Worm (Caenorhabditis elegans): ENCODE results near the gene F56C3.4.

Gene F56C3.4

ce11 chrX:1344321-1344720 lies 16.2 kb downstream of the F56C3.4 start, which contains the start of gene ins-39:
Gene ins-39 (minus strand): TSS chrX:1344421.
- TF ChIP-seq ceh-13 (GFP tag; optimal IDR thresholded peaks at IDR 0.05) (no peak), B0310.2 (tag; optimal IDR thresholded peaks at IDR 0.05) (no peak), hmbx-1 (tag; optimal IDR thresholded peaks at IDR 0.05) (no peak), sea-1 (GFP tag; conservative IDR thresholded peaks at IDR 0.05) (no peak), tbx-11 (GFP tag; IDR thresholded peaks at IDR 0.05) (no peak), scrt-1 (GFP tag; IDR thresholded peaks at IDR 0.05) (no peak)

- TF ChIP-seq pes-1 (GFP tag; IDR thresholded peaks at IDR 0.05) (no peak), hmbx-1 (tag; optimal IDR thresholded peaks at IDR 0.05) (no peak), hmg-4 (GFP tag; optimal IDR thresholded peaks at IDR 0.05) (no peak), ets-7 (tag; optimal IDR thresholded peaks at IDR 0.05) (no peak), B0310.2 (tag; optimal IDR thresholded peaks at IDR 0.05) (no peak), ceh-13 (GFP tag; optimal IDR thresholded peaks at IDR 0.05) (no peak), tbx-37 (GFP tag; conservative IDR thresholded peaks at IDR 0.05) (no peak), tbx-11 (GFP tag; IDR thresholded peaks at IDR 0.05) (no peak), ceh-36 (tag; optimal IDR thresholded peaks at IDR 0.05) (no peak), sea-1 (GFP tag; conservative IDR thresholded peaks at IDR 0.05) (no peak), scrt-1 (GFP tag; IDR thresholded peaks at IDR 0.05) (no peak), ama-1 (optimal IDR thresholded peaks at IDR 0.05) (no peak), aly-1 (tag; optimal IDR thresholded peaks at IDR 0.05) (no peak), hnd-1 (tag; optimal IDR thresholded peaks at IDR 0.05) (no peak), flt-1 (GFP tag; IDR thresholded peaks at IDR 0.05) (no peak), tra-4 (tag; optimal IDR thresholded peaks at IDR 0.05) (no peak), F13C5.2 (tag; optimal IDR thresholded peaks at IDR 0.05) (no peak)
Observed at ce11 chrX:1338906-1339673, 21.4 kb downstream of the F56C3.4 start.

ce11 chrX:1337834-1338233 lies 22.7 kb downstream of the F56C3.4 start:
- TF ChIP-seq ets-7 (tag; optimal IDR thresholded peaks at IDR 0.05) (no peak), scrt-1 (GFP tag; IDR thresholded peaks at IDR 0.05) (no peak), tra-4 (tag; optimal IDR thresholded peaks at IDR 0.05) (no peak), flt-1 (GFP tag; IDR thresholded peaks at IDR 0.05) (no peak), ceh-36 (tag; optimal IDR thresholded peaks at IDR 0.05) (no peak), B0310.2 (tag; optimal IDR thresholded peaks at IDR 0.05) (no peak), F13C5.2 (tag; optimal IDR thresholded peaks at IDR 0.05) (no peak)

ce11 chrX:1337009-1337408 lies 23.5 kb downstream of the F56C3.4 start, which contains the start of gene ttr-37:
Gene ttr-37 (minus strand): TSS chrX:1337175.
- TF ChIP-seq sea-1 (GFP tag; conservative IDR thresholded peaks at IDR 0.05) (no peak), ceh-36 (tag; optimal IDR thresholded peaks at IDR 0.05) (no peak), ets-7 (tag; optimal IDR thresholded peaks at IDR 0.05) (no peak), aly-1 (tag; optimal IDR thresholded peaks at IDR 0.05) (no peak), ama-1 (optimal IDR thresholded peaks at IDR 0.05) (no peak), hnd-1 (tag; optimal IDR thresholded peaks at IDR 0.05) (no peak), pes-1 (GFP tag; IDR thresholded peaks at IDR 0.05) (no peak), F13C5.2 (tag; optimal IDR thresholded peaks at IDR 0.05) (no peak)

- no peak for TF ChIP-seq flt-1 (GFP tag; IDR thresholded peaks at IDR 0.05)
Observed at ce11 chrX:1329847-1330246, 30.7 kb downstream of the F56C3.4 start, which contains the start of gene F21E9.2. Gene F21E9.2 (minus strand): TSS chrX:1329947.

ce11 chrX:1327201-1327600 lies 33.3 kb downstream of the F56C3.4 start:
- no peak for TF ChIP-seq tbx-11 (GFP tag; IDR thresholded peaks at IDR 0.05)
- TF ChIP-seq ets-7 (tag; optimal IDR thresholded peaks at IDR 0.05): no peak
- no peak for TF ChIP-seq pes-1 (GFP tag; IDR thresholded peaks at IDR 0.05)
- TF ChIP-seq scrt-1 (GFP tag; IDR thresholded peaks at IDR 0.05): no peak
- TF ChIP-seq ceh-36 (tag; optimal IDR thresholded peaks at IDR 0.05): no peak
- TF ChIP-seq aly-1 (tag; optimal IDR thresholded peaks at IDR 0.05): no peak

ce11 chrX:1322997-1323396 lies 37.5 kb downstream of the F56C3.4 start:
- TF ChIP-seq hmg-4 (GFP tag; optimal IDR thresholded peaks at IDR 0.05): peak; percentile 23
- TF ChIP-seq hmbx-1 (tag; optimal IDR thresholded peaks at IDR 0.05): no peak
- peak; percentile 60 for TF ChIP-seq F13C5.2 (tag; optimal IDR thresholded peaks at IDR 0.05)

- no peak for TF ChIP-seq tra-4 (tag; optimal IDR thresholded peaks at IDR 0.05)
Observed at ce11 chrX:1321044-1321443, 39.5 kb downstream of the F56C3.4 start, which contains the start of gene pdk-1. Gene pdk-1 (plus strand): TSS chrX:1321344.

ce11 chrX:1319708-1320107 lies 40.8 kb downstream of the F56C3.4 start:
- TF ChIP-seq hnd-1 (tag; optimal IDR thresholded peaks at IDR 0.05) (no peak), ama-1 (optimal IDR thresholded peaks at IDR 0.05) (no peak), B0310.2 (tag; optimal IDR thresholded peaks at IDR 0.05) (no peak), tbx-11 (GFP tag; IDR thresholded peaks at IDR 0.05) (no peak), pes-1 (GFP tag; IDR thresholded peaks at IDR 0.05) (no peak), F13C5.2 (tag; optimal IDR thresholded peaks at IDR 0.05) (peak; percentile 53), tbx-37 (GFP tag; conservative IDR thresholded peaks at IDR 0.05) (no peak), ets-7 (tag; optimal IDR thresholded peaks at IDR 0.05) (no peak), flt-1 (GFP tag; IDR thresholded peaks at IDR 0.05) (no peak), sea-1 (GFP tag; conservative IDR thresholded peaks at IDR 0.05) (0 out of 2 replicates have a peak, but pooled peaks have one; percentile 35), aly-1 (tag; optimal IDR thresholded peaks at IDR 0.05) (peak; percentile 53), scrt-1 (GFP tag; IDR thresholded peaks at IDR 0.05) (no peak), ceh-36 (tag; optimal IDR thresholded peaks at IDR 0.05) (peak; percentile 22), hmbx-1 (tag; optimal IDR thresholded peaks at IDR 0.05) (no peak), hmg-4 (GFP tag; optimal IDR thresholded peaks at IDR 0.05) (peak; percentile 78), tra-4 (tag; optimal IDR thresholded peaks at IDR 0.05) (no peak)

Data from whole organism, early embryonic.